Worm (Caenorhabditis elegans) whole organism, L3 larva: Measurements from ENCODE around the gene srh-286.

Experiments used
- ZK546.5 ChIP-seq: sonication (generic microtip); optimal IDR thresholded peaks from 2 replicates; lab custom pipeline; 2017; ENCODE audit warnings: missing biosample characterization, missing genetic modification characterization
- ceh-82 ChIP-seq: fragments of 150-350 bp; optimal IDR thresholded peaks from 2 replicates; lab custom pipeline; 2014; ENCODE audit warnings: missing biosample characterization, missing genetic modification characterization
- fos-1 ChIP-seq: fragments of 150-350 bp; optimal IDR thresholded peaks from 2 replicates; lab custom pipeline; 2014; ENCODE audit warnings: missing biosample characterization, missing genetic modification characterization
- lin-39 ChIP-seq: fragments of 150-350 bp; optimal IDR thresholded peaks from 2 replicates; lab custom pipeline; 2018; ENCODE audit warnings: missing biosample characterization, missing genetic modification reagents, missing genetic modification characterization
- nhr-12 ChIP-seq: fragments of 150-350 bp; optimal IDR thresholded peaks from 2 replicates; lab custom pipeline; 2014; ENCODE audit warnings: missing biosample characterization, missing genetic modification characterization
- nhr-25 ChIP-seq: sonication (generic microtip); optimal IDR thresholded peaks from 2 replicates; lab custom pipeline; 2017; ENCODE audit warnings: missing biosample characterization, missing genetic modification characterization
- snpc-4 ChIP-seq: fragments of 150-350 bp; optimal IDR thresholded peaks from 2 replicates; lab custom pipeline; 2014; ENCODE audit warnings: missing biosample characterization, missing genetic modification characterization
- tbx-2 ChIP-seq: sonication (generic microtip); optimal IDR thresholded peaks from 2 replicates; lab custom pipeline; 2016; ENCODE audit warnings: mild to moderate bottlenecking, missing genetic modification characterization, missing compliant biosample characterization
- unc-62 ChIP-seq: fragments of 150-350 bp; sonication (generic microtip); optimal IDR thresholded peaks from 4 replicates; lab custom pipeline; 2014; ENCODE audit warnings: missing biosample characterization, missing genetic modification reagents, missing genetic modification characterization
- ztf-11 ChIP-seq: fragments of 150-350 bp; optimal IDR thresholded peaks from 2 replicates; lab custom pipeline; 2014; ENCODE audit warnings: missing biosample characterization, missing genetic modification characterization

DNA sequence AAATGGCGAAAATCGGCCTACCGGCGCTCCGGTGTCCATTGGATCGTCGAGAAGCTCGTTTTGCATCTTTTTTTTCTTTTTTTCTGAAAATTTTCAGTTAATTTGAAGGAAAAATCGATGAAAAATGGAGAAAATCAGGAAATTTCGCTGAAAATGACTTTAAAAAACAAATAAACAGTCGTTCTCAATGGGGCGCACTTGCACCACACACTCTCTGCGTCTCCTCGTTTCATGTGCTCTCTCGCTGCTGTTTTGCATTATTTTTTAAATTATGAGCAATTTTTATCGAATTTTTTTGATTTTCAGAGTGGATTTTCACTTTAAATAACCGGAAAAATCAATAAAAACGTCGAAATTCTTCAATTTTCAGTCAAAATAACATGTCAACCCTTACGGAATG, 26.6 kb upstream of the srh-286 start, which contains the start of gene csn-1:
- TF ChIP-seq unc-62 (GFP tag; lab: Kevin White, UChicago) (no peak), ZK546.5 (no peak), fos-1 (tag; lab: Kevin White, UChicago) (no peak), nhr-25 (tag; lab: Kevin White, UChicago) (no peak), nhr-12 (tag; lab: Kevin White, UChicago) (no peak), lin-39 (no peak), snpc-4 (tag; lab: Kevin White, UChicago) (peak; percentile 31), ztf-11 (tag; lab: Kevin White, UChicago) (no peak), tbx-2 (no peak), ceh-82 (no peak)
